Worm (Caenorhabditis elegans): ENCODE measurements around the gene col-148.

col-148 gene

DNA sequence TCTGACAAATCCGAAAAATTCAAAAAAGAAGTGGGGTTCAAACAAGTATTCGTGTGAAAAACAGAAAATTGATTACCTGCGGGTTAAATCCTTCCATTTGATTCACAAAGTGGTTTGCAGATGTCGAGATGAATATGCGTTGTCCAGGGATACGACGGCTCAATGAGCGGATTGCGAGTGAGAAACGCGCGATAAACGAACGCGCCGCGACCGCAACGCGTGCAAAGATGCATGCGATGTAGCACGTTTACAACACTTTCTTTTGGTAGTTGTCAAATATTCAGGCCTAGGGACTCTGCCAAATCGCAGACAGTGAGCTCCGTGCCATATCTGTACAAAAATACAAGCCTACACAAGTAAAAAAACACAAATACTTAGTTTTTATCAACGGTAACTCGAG lies 2.9 kb upstream of the col-148 start, which contains the start of gene fubl-1 (continued):
- TF ChIP-seq mdl-1 (tag; optimal IDR thresholded peaks at IDR 0.05) (no peak), Y116A8C.19 (tag; optimal IDR thresholded peaks at IDR 0.05; ENCODE audit: borderline replicate concordance) (no peak), F16B12.6 (tag; optimal IDR thresholded peaks at IDR 0.05) (no peak), unc-130 (tag; optimal IDR thresholded peaks at IDR 0.05) (no peak), lir-3 (tag; optimal IDR thresholded peaks at IDR 0.05; ENCODE audit: poor library complexity) (no peak), nhr-71 (tag; optimal IDR thresholded peaks at IDR 0.05) (peak; percentile 24), nhr-90 (tag; optimal IDR thresholded peaks at IDR 0.05; ENCODE audit: poor library complexity) (no peak), C04F5.9 (tag; optimal IDR thresholded peaks at IDR 0.05) (no peak), ama-1 (optimal IDR thresholded peaks at IDR 0.05) (no peak), blmp-1 (tag; optimal IDR thresholded peaks at IDR 0.05) (peak; percentile 13), hlh-4 (tag; optimal IDR thresholded peaks at IDR 0.05) (no peak), unc-30 (tag; optimal IDR thresholded peaks at IDR 0.05) (no peak), ceh-90 (tag; optimal IDR thresholded peaks at IDR 0.05) (no peak), lsy-2 (tag; optimal IDR thresholded peaks at IDR 0.05) (peak; percentile 9 to 58), aha-1 (tag; optimal IDR thresholded peaks at IDR 0.05) (no peak), mep-1 (tag; optimal IDR thresholded peaks at IDR 0.05) (no peak), efl-3 (GFP tag; optimal IDR thresholded peaks at IDR 0.05) (no peak), vab-15 (tag; optimal IDR thresholded peaks at IDR 0.05) (no peak), ceh-88 (GFP tag; IDR thresholded peaks at IDR 0.05) (no peak), zip-4 (GFP tag; optimal IDR thresholded peaks at IDR 0.05) (no peak), ceh-63 (GFP tag; optimal IDR thresholded peaks at IDR 0.05) (no peak), ceh-82 (tag; optimal IDR thresholded peaks at IDR 0.05) (peak in 1 of 3 experiments; percentile 61), unc-62 (GFP tag; optimal IDR thresholded peaks at IDR 0.05) (no peak), pag-3 (tag; optimal IDR thresholded peaks at IDR 0.05; ENCODE audit: borderline replicate concordance, insufficient read depth) (no peak), hlh-17 (GFP tag; optimal IDR thresholded peaks at IDR 0.05; ENCODE audit: borderline replicate concordance) (no peak), sup-37 (GFP tag; optimal IDR thresholded peaks at IDR 0.05) (no peak), lin-39 (tag; optimal IDR thresholded peaks at IDR 0.05) (no peak), elt-3 (tag; optimal IDR thresholded peaks at IDR 0.05) (no peak), lin-35 (GFP tag; optimal IDR thresholded peaks at IDR 0.05) (peak; percentile 50 to 64), aly-2 (tag; optimal IDR thresholded peaks at IDR 0.05) (no peak), nhr-19 (GFP tag; conservative IDR thresholded peaks at IDR 0.05) (no peak), efl-1 (optimal IDR thresholded peaks at IDR 0.05) (peak; percentile 37 to 42), efl-1 (GFP tag; optimal IDR thresholded peaks at IDR 0.05 in 1 of 2) (peak in 1 of 2 experiments; percentile 27), ets-5 (GFP tag; IDR thresholded peaks at IDR 0.05) (no peak), isw-1 (GFP tag; IDR thresholded peaks at IDR 0.05) (no peak), grh-1 (GFP tag; IDR thresholded peaks at IDR 0.05) (no peak), snpc-4 (tag; optimal IDR thresholded peaks at IDR 0.05) (no peak), ztf-4 (tag; optimal IDR thresholded peaks at IDR 0.05) (no peak), mab-9 (GFP tag; IDR thresholded peaks at IDR 0.05) (no peak), nhr-11 (tag; optimal IDR thresholded peaks at IDR 0.05) (no peak), nhr-76 (tag; optimal IDR thresholded peaks at IDR 0.05) (no peak), unc-86 (tag; optimal IDR thresholded peaks at IDR 0.05) (no peak)

DNA sequence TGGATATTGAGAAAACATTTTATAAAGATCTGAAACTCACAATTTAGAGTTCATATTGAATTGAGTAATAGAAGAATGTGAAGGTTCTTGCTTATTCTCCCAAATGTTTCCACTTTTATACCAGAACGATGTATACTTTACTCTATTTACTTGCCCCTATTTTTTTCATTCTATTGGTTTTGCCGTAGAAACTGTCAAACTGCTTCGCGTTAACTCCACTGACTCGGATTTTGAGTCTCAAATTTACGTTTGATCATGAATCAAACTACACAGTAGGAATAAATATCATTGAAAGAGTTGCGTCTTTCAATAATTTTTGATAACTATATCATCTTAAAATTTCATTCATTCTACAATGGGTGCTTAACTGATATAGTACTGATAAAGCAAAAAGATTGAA lies 1.7 kb upstream of the col-148 start, which contains the start of gene fipr-8:
Gene fipr-8 (minus strand): TSS at position 101 of the 400 bp plus-strand sequence.
- TF ChIP-seq ceh-8 (GFP tag; optimal IDR thresholded peaks at IDR 0.05) (no peak), nhr-11 (tag; optimal IDR thresholded peaks at IDR 0.05) (no peak), nhr-71 (tag; optimal IDR thresholded peaks at IDR 0.05) (no peak), ets-5 (GFP tag; IDR thresholded peaks at IDR 0.05) (no peak), fkh-4 (tag; optimal IDR thresholded peaks at IDR 0.05; ENCODE audit: borderline replicate concordance) (no peak), Y116A8C.19 (tag; optimal IDR thresholded peaks at IDR 0.05; ENCODE audit: borderline replicate concordance) (no peak)
